Worm (Caenorhabditis elegans): ENCODE measurements around the gene sfxn-1.3.

Gene sfxn-1.3

ce11 chrV:15757645-15758044 lies 31.0 kb downstream of the sfxn-1.3 start:
- TF ChIP-seq mep-1 (tag; optimal IDR thresholded peaks at IDR 0.05) (no peak), ceh-39 (tag; optimal IDR thresholded peaks at IDR 0.05) (no peak), snpc-4 (tag; optimal IDR thresholded peaks at IDR 0.05) (no peak), nhr-2 (tag; optimal IDR thresholded peaks at IDR 0.05) (no peak), unc-62 (GFP tag; optimal IDR thresholded peaks at IDR 0.05) (no peak), zip-8 (tag; optimal IDR thresholded peaks at IDR 0.05) (no peak), flh-1 (GFP tag; optimal IDR thresholded peaks at IDR 0.05) (no peak), hlh-1 (tag; optimal IDR thresholded peaks at IDR 0.05) (no peak), ceh-83 (GFP tag; optimal IDR thresholded peaks at IDR 0.05) (no peak), lin-32 (GFP tag; optimal IDR thresholded peaks at IDR 0.05) (no peak), blmp-1 (tag; optimal IDR thresholded peaks at IDR 0.05) (no peak), ztf-11 (tag; optimal IDR thresholded peaks at IDR 0.05) (no peak), unc-39 (tag; optimal IDR thresholded peaks at IDR 0.05) (no peak), elt-3 (tag; optimal IDR thresholded peaks at IDR 0.05) (no peak), M03D4.4 (tag; optimal IDR thresholded peaks at IDR 0.05) (no peak), ceh-43 (GFP tag; optimal IDR thresholded peaks at IDR 0.05) (no peak)

ce11 chrV:15758449-15758848 lies 31.8 kb downstream of the sfxn-1.3 start, which contains the start of gene str-9:
Gene str-9, plus strand, starts transcription at chrV:15758749.
- TF ChIP-seq ces-1 (GFP tag; optimal IDR thresholded peaks at IDR 0.05) (no peak), mep-1 (tag; optimal IDR thresholded peaks at IDR 0.05) (no peak), sem-2 (GFP tag; optimal IDR thresholded peaks at IDR 0.05) (no peak)

DNA sequence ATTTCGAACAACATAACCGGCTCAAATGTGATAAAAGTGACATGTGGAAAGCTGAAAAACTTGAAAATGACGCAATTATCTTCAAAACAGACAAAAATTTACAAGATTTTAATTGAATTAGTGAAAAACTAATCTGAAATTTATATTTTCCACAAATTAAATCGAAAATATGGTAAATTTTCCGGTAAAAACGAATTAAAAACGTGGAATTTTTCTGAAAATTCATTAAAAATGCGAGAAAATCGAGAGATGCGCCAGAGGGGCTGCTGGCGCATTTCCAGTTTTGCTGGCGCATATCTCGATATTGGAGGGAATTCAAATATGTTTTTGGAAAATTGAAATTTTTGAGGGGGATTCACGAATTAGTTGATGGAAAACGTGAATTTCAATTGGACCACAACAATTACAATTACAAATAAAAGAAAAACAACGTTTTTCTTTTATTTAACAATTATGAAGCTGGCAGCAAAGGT lies 39.5 kb downstream of the sfxn-1.3 start, which contains the start of the genes haf-3 and F57A10.2:
Gene haf-3 (minus strand): TSS at position 51 of the 473 bp plus-strand sequence.
Gene F57A10.2 (plus strand): TSS at position 454 of the 473 bp plus-strand sequence.
- TF ChIP-seq drap-1 (GFP tag; optimal IDR thresholded peaks at IDR 0.05) (peak; percentile 79), snpc-4 (tag; optimal IDR thresholded peaks at IDR 0.05) (no peak), ces-1 (GFP tag; optimal IDR thresholded peaks at IDR 0.05) (peak; percentile 67), blmp-1 (tag; optimal IDR thresholded peaks at IDR 0.05) (no peak), cnd-1 (tag; optimal IDR thresholded peaks at IDR 0.05) (no peak), ceh-39 (tag; optimal IDR thresholded peaks at IDR 0.05) (peak; percentile 43), M03D4.4 (tag; optimal IDR thresholded peaks at IDR 0.05) (peak; percentile 46), nhr-76 (tag; optimal IDR thresholded peaks at IDR 0.05) (no peak), mab-5 (tag; optimal IDR thresholded peaks at IDR 0.05) (peak; percentile 62), bed-3 (GFP tag; optimal IDR thresholded peaks at IDR 0.05) (no peak), tbx-8 (GFP tag; optimal IDR thresholded peaks at IDR 0.05) (no peak), elt-1 (tag; optimal IDR thresholded peaks at IDR 0.05; ENCODE audit: borderline replicate concordance, insufficient read depth) (peak; percentile 11), sptf-1 (tag; optimal IDR thresholded peaks at IDR 0.05) (peak; percentile 74), mep-1 (tag; optimal IDR thresholded peaks at IDR 0.05) (peak; percentile 91), nhr-237 (tag; optimal IDR thresholded peaks at IDR 0.05) (peak; percentile 82), lsy-2 (tag; optimal IDR thresholded peaks at IDR 0.05) (peak; percentile 77), pha-4 (tag; optimal IDR thresholded peaks at IDR 0.05) (peak; percentile 48), lin-13 (tag; optimal IDR thresholded peaks at IDR 0.05) (peak; percentile 85), hlh-1 (tag; optimal IDR thresholded peaks at IDR 0.05) (peak; percentile 23)

ce11 chrV:15769072-15769471 lies 42.4 kb downstream of the sfxn-1.3 start, which contains the start of gene F57A10.4:
Gene F57A10.4, plus strand, starts transcription at chrV:15769438.
- TF ChIP-seq nhr-237 (tag; optimal IDR thresholded peaks at IDR 0.05) (no peak), cnd-1 (tag; optimal IDR thresholded peaks at IDR 0.05) (no peak), M03D4.4 (tag; optimal IDR thresholded peaks at IDR 0.05) (no peak), ceh-39 (tag; optimal IDR thresholded peaks at IDR 0.05) (no peak)

DNA sequence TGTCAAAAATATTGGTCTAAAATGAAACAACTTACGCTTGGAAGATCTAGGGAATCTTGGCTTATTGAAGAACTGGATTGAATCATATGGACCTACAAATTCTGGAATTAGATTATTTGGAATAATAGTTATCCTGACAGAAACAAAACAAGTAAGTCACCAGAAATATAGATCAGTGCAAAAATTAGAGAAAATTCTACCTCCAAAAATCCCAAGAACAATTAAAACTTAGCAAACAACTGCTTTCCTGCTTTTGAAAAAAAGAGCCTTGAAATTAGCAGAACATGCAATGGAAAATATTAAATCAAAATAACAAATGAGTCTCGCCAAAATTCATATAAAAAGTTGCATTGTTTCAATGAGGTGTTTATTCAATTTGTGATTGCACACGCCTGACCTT lies 46.5 kb downstream of the sfxn-1.3 start, which contains the start of gene nhr-60:
Gene nhr-60 (minus strand): TSS at position 101 of the 400 bp plus-strand sequence.
- no peak for TF ChIP-seq ces-1 (GFP tag; optimal IDR thresholded peaks at IDR 0.05)
- TF ChIP-seq elt-3 (tag; optimal IDR thresholded peaks at IDR 0.05): no peak
- no peak for TF ChIP-seq nhr-2 (tag; optimal IDR thresholded peaks at IDR 0.05)
- no peak for TF ChIP-seq mep-1 (tag; optimal IDR thresholded peaks at IDR 0.05)
- TF ChIP-seq pha-4 (tag; optimal IDR thresholded peaks at IDR 0.05): no peak

ce11 chrV:15773941-15774340 lies 47.3 kb downstream of the sfxn-1.3 start:
- TF ChIP-seq elt-1 (tag; optimal IDR thresholded peaks at IDR 0.05; ENCODE audit: borderline replicate concordance, insufficient read depth): no peak
- no peak for TF ChIP-seq nhr-2 (tag; optimal IDR thresholded peaks at IDR 0.05)
- no peak for TF ChIP-seq pha-4 (tag; optimal IDR thresholded peaks at IDR 0.05)
- no peak for TF ChIP-seq lin-13 (tag; optimal IDR thresholded peaks at IDR 0.05)
- no peak for TF ChIP-seq nhr-76 (tag; optimal IDR thresholded peaks at IDR 0.05)
- TF ChIP-seq ceh-39 (tag; optimal IDR thresholded peaks at IDR 0.05): no peak
- no peak for TF ChIP-seq cnd-1 (tag; optimal IDR thresholded peaks at IDR 0.05)
